Worm (Caenorhabditis elegans) whole organism, L2 larva: ENCODE data around the gene T26H8.4.

Experiments used
- C34F6.9 ChIP-seq: fragments of 150-350 bp; optimal IDR thresholded peaks from 2 replicates; lab custom pipeline; 2014; ENCODE audit warnings: missing biosample characterization, missing genetic modification characterization
- F13H6.1 ChIP-seq: sonication (generic microtip); optimal IDR thresholded peaks from 2 replicates; lab custom pipeline; 2016; ENCODE audit warnings: missing genetic modification characterization, missing compliant biosample characterization
- R02D3.7 ChIP-seq: fragments of 150-350 bp; optimal IDR thresholded peaks from 2 replicates; lab custom pipeline; 2014; ENCODE audit warnings: missing biosample characterization, missing genetic modification characterization
- Y55F3AM.14 ChIP-seq: fragments of 200-800 bp; sonication (Bioruptor generic); optimal IDR thresholded peaks from 2 replicates; lab custom pipeline; 2018; ENCODE audit warnings: mild to moderate bottlenecking, missing genetic modification characterization, missing compliant biosample characterization
- alr-1 ChIP-seq: fragments of 150-350 bp; optimal IDR thresholded peaks from 2 replicates; lab custom pipeline; 2014; ENCODE audit warnings: missing biosample characterization, missing genetic modification characterization
- aly-2 ChIP-seq: fragments of 150-350 bp; optimal IDR thresholded peaks from 2 replicates; lab custom pipeline; 2014; ENCODE audit warnings: missing biosample characterization, missing genetic modification characterization
- blmp-1 ChIP-seq: sonication (generic microtip); optimal IDR thresholded peaks from 2 replicates; lab custom pipeline; 2017; ENCODE audit warnings: missing genetic modification characterization, mild to moderate bottlenecking, missing compliant biosample characterization, antibody characterized with exemption, moderate library complexity; ENCODE audit not compliant: insufficient read depth
- ceh-16 ChIP-seq: fragments of 150-350 bp; optimal IDR thresholded peaks from 2 replicates; lab custom pipeline; 2014; ENCODE audit warnings: missing biosample characterization, missing genetic modification characterization
- crh-2 ChIP-seq: sonication (generic microtip); optimal IDR thresholded peaks from 2 replicates; lab custom pipeline; 2017; ENCODE audit warnings: missing biosample characterization, missing genetic modification characterization
- dmd-4 ChIP-seq: sonication (generic microtip); optimal IDR thresholded peaks from 2 replicates; lab custom pipeline; 2017; ENCODE audit warnings: missing biosample characterization, missing genetic modification characterization
- elt-3 ChIP-seq: sonication (generic microtip); optimal IDR thresholded peaks from 2 replicates; lab custom pipeline; 2017; ENCODE audit warnings: missing biosample characterization, missing genetic modification characterization
- fos-1 ChIP-seq: fragments of 150-350 bp; optimal IDR thresholded peaks from 2 replicates; lab custom pipeline; 2014; ENCODE audit warnings: missing biosample characterization, missing genetic modification characterization
- lin-11 ChIP-seq: fragments of 150-350 bp; sonication (generic microtip); optimal IDR thresholded peaks from 2 replicates; lab custom pipeline; 2014; ENCODE audit warnings: missing biosample characterization, missing genetic modification characterization, inconsistent platforms, mixed read lengths
- lsy-2 ChIP-seq, 2 experiments: fragments of 150-350 bp in 1 of 2; sonication (generic microtip) in 1 of 2; optimal IDR thresholded peaks; 2 replicates each; lab custom pipeline; 2014 to 2017; ENCODE audit warnings: missing biosample characterization in 2 of 2, missing genetic modification characterization in 2 of 2
- mab-5 ChIP-seq: fragments of 150-350 bp; optimal IDR thresholded peaks from 2 replicates; lab custom pipeline; 2014; ENCODE audit warnings: missing biosample characterization, missing genetic modification characterization
- mbf-1 ChIP-seq: sonication (generic microtip); optimal IDR thresholded peaks from 2 replicates; lab custom pipeline; 2017; ENCODE audit warnings: missing biosample characterization, missing genetic modification characterization
- mdl-1 ChIP-seq, 2 experiments: fragments of 150-350 bp in 1 of 2; sonication (generic microtip) in 1 of 2; optimal IDR thresholded peaks; 2 replicates each; lab custom pipeline; 2017; ENCODE audit warnings: missing biosample characterization in 2 of 2, missing genetic modification characterization in 2 of 2
- nhr-10 ChIP-seq: sonication (generic microtip); optimal IDR thresholded peaks from 2 replicates; lab custom pipeline; 2017; ENCODE audit warnings: missing biosample characterization, missing genetic modification characterization
- nhr-11 ChIP-seq: fragments of 150-350 bp; optimal IDR thresholded peaks from 2 replicates; lab custom pipeline; 2014; ENCODE audit warnings: missing biosample characterization, missing genetic modification characterization
- nhr-129 ChIP-seq: fragments of 150-350 bp; optimal IDR thresholded peaks from 2 replicates; lab custom pipeline; 2014; ENCODE audit warnings: missing biosample characterization, missing genetic modification characterization
- nhr-21 ChIP-seq: fragments of 150-350 bp; optimal IDR thresholded peaks from 2 replicates; lab custom pipeline; 2014; ENCODE audit warnings: missing biosample characterization, missing genetic modification characterization
- nhr-23 ChIP-seq: fragments of 150-350 bp; optimal IDR thresholded peaks from 2 replicates; lab custom pipeline; 2014; ENCODE audit warnings: missing biosample characterization, missing genetic modification reagents, missing genetic modification characterization
- nhr-25 ChIP-seq: fragments of 150-350 bp; sonication (generic microtip); optimal IDR thresholded peaks from 3 replicates; lab custom pipeline; 2014; ENCODE audit warnings: missing biosample characterization, missing genetic modification characterization
- nhr-6 ChIP-seq: fragments of 150-350 bp; optimal IDR thresholded peaks from 2 replicates; lab custom pipeline; 2014; ENCODE audit warnings: missing biosample characterization, missing genetic modification characterization
- peb-1 ChIP-seq: fragments of 150-350 bp; optimal IDR thresholded peaks from 2 replicates; lab custom pipeline; 2014; ENCODE audit warnings: missing biosample characterization, missing genetic modification characterization
- sem-4 ChIP-seq: fragments of 150-350 bp; optimal IDR thresholded peaks from 2 replicates; lab custom pipeline; 2014; ENCODE audit warnings: missing biosample characterization, missing genetic modification reagents, missing genetic modification characterization
- skn-1 ChIP-seq: sonication (generic microtip); optimal IDR thresholded peaks from 2 replicates; lab custom pipeline; 2017; ENCODE audit warnings: missing biosample characterization, missing genetic modification characterization
- sma-3 ChIP-seq: sonication (generic microtip); optimal IDR thresholded peaks from 2 replicates; lab custom pipeline; 2016; ENCODE audit warnings: missing genetic modification reagents, missing genetic modification characterization, missing compliant biosample characterization
- sma-9 ChIP-seq, 2 experiments: fragments of 150-350 bp in 1 of 2; sonication (generic microtip) in 1 of 2; optimal IDR thresholded peaks; 2 replicates each; lab custom pipeline; 2014 to 2016; ENCODE audit warnings: missing genetic modification characterization in 2 of 2, mild to moderate bottlenecking in 1 of 2, missing biosample characterization in 1 of 2, missing compliant biosample characterization in 1 of 2, missing genetic modification reagents in 1 of 2, moderate library complexity in 1 of 2
- snpc-4 ChIP-seq: fragments of 150-350 bp; optimal IDR thresholded peaks from 2 replicates; lab custom pipeline; 2014; ENCODE audit warnings: missing biosample characterization, missing genetic modification characterization
- unc-39 ChIP-seq: fragments of 150-350 bp; optimal IDR thresholded peaks from 2 replicates; lab custom pipeline; 2014; ENCODE audit warnings: missing biosample characterization, missing genetic modification characterization
- unc-55 ChIP-seq: fragments of 150-350 bp; sonication (generic microtip); optimal IDR thresholded peaks from 3 replicates; lab custom pipeline; 2014; ENCODE audit warnings: missing biosample characterization, missing genetic modification reagents, missing genetic modification characterization
- unc-62 ChIP-seq: fragments of 150-350 bp; optimal IDR thresholded peaks from 2 replicates; lab custom pipeline; 2014; ENCODE audit warnings: missing biosample characterization, missing genetic modification reagents, missing genetic modification characterization
- zag-1 ChIP-seq: fragments of 150-350 bp; optimal IDR thresholded peaks from 2 replicates; lab custom pipeline; 2014; ENCODE audit warnings: missing biosample characterization, missing genetic modification characterization
- ztf-1 ChIP-seq: fragments of 200-800 bp; sonication (Bioruptor generic); conservative IDR thresholded peaks from 2 replicates; pipeline ENCODE4 v1.3.6; 2022; ENCODE audit warnings: missing genetic modification characterization, missing compliant biosample characterization
- ztf-11 ChIP-seq: sonication (generic microtip); optimal IDR thresholded peaks from 2 replicates; lab custom pipeline; 2017; ENCODE audit warnings: missing biosample characterization, missing genetic modification characterization

Gene T26H8.4

ce11 chrV:15272263-15272662 lies 34.4 kb downstream of the T26H8.4 start, which contains the start of gene T10H4.4:
TSS of gene T10H4.4 (minus strand) at chrV:15272363.
- TF ChIP-seq nhr-11 (tag; lab: Kevin White, UChicago), result no peak
- TF ChIP-seq Y55F3AM.14 (GFP tag; lab: Kevin White, UChicago), result no peak
- no peak for TF ChIP-seq nhr-21 (tag; lab: Kevin White, UChicago)
- TF ChIP-seq nhr-25 (tag; lab: Kevin White, UChicago), result no peak
- no peak for TF ChIP-seq dmd-4 (tag; lab: Kevin White, UChicago)
- TF ChIP-seq sem-4 (tag; lab: Kevin White, UChicago), result no peak
- TF ChIP-seq blmp-1 (tag; lab: Kevin White, UChicago), result no peak
- no peak for TF ChIP-seq nhr-129 (tag; lab: Kevin White, UChicago)
- TF ChIP-seq sma-9 (GFP tag; optimal IDR thresholded peaks at IDR 0.05; lab: Kevin White, UChicago), result no peak
- TF ChIP-seq sma-9 (tag; optimal IDR thresholded peaks at IDR 0.05; lab: Kevin White, UChicago), result no peak
- no peak for TF ChIP-seq lsy-2 (tag; optimal IDR thresholded peaks at IDR 0.05; lab: Kevin White, UChicago)
- TF ChIP-seq aly-2 (tag; lab: Kevin White, UChicago), result no peak
- TF ChIP-seq ztf-1 (GFP tag; lab: Robert Waterston, UW), result no peak
- TF ChIP-seq, all 48 proteins: peak for 0

ce11 chrV:15268302-15268701 lies 38.3 kb downstream of the T26H8.4 start, which contains the start of gene srw-22:
TSS of gene srw-22 (plus strand) at chrV:15268602.
- TF ChIP-seq blmp-1 (tag; lab: Kevin White, UChicago) (no peak), unc-55 (GFP tag; lab: Kevin White, UChicago) (no peak), peb-1 (tag; lab: Kevin White, UChicago) (no peak), mab-5 (tag; lab: Kevin White, UChicago) (no peak), mbf-1 (no peak), nhr-23 (tag; lab: Kevin White, UChicago) (no peak), ztf-11 (tag; lab: Kevin White, UChicago) (no peak)

- TF ChIP-seq R02D3.7 (tag; lab: Kevin White, UChicago) (no peak), crh-2 (tag; lab: Kevin White, UChicago) (no peak), F13H6.1 (tag; lab: Kevin White, UChicago) (no peak), alr-1 (tag; lab: Kevin White, UChicago) (no peak), fos-1 (tag; lab: Kevin White, UChicago) (no peak), nhr-21 (tag; lab: Kevin White, UChicago) (no peak), mdl-1 (tag; optimal IDR thresholded peaks at IDR 0.05; lab: Kevin White, UChicago) (no peak)
Observed at ce11 chrV:15267405-15267804, 39.2 kb downstream of the T26H8.4 start, which contains the start of gene T10H4.13. TSS of gene T10H4.13 (minus strand) at chrV:15267505.

ce11 chrV:15265814-15266213 lies 40.8 kb downstream of the T26H8.4 start, which contains the start of gene M01B2.13:
TSS of gene M01B2.13 (minus strand) at chrV:15265914.
- TF ChIP-seq nhr-21 (tag; lab: Kevin White, UChicago) (no peak), unc-39 (no peak), unc-62 (GFP tag; lab: Kevin White, UChicago) (no peak), unc-55 (GFP tag; lab: Kevin White, UChicago) (no peak), R02D3.7 (tag; lab: Kevin White, UChicago) (no peak), alr-1 (tag; lab: Kevin White, UChicago) (no peak), zag-1 (tag; lab: Kevin White, UChicago) (no peak), nhr-10 (tag; lab: Kevin White, UChicago) (no peak), Y55F3AM.14 (GFP tag; lab: Kevin White, UChicago) (no peak), C34F6.9 (tag; lab: Kevin White, UChicago) (no peak), lin-11 (tag; lab: Kevin White, UChicago) (no peak), ceh-16 (tag; lab: Kevin White, UChicago) (no peak), mab-5 (tag; lab: Kevin White, UChicago) (no peak), elt-3 (no peak), sma-3 (no peak), skn-1 (tag; lab: Kevin White, UChicago) (no peak)

ce11 chrV:15264131-15264530 lies 42.5 kb downstream of the T26H8.4 start, which contains the start of gene M01B2.12:
TSS of gene M01B2.12 (minus strand) at chrV:15264231.
- TF ChIP-seq nhr-6 (tag; lab: Kevin White, UChicago), result no peak
- no peak for TF ChIP-seq zag-1 (tag; lab: Kevin White, UChicago)
- TF ChIP-seq nhr-25 (tag; lab: Kevin White, UChicago), result no peak
- no peak for TF ChIP-seq unc-55 (GFP tag; lab: Kevin White, UChicago)
- TF ChIP-seq nhr-21 (tag; lab: Kevin White, UChicago), result no peak
- TF ChIP-seq skn-1 (tag; lab: Kevin White, UChicago), result no peak
- no peak for TF ChIP-seq crh-2 (tag; lab: Kevin White, UChicago)
- no peak for TF ChIP-seq elt-3
- TF ChIP-seq snpc-4 (tag; lab: Kevin White, UChicago), result no peak
- TF ChIP-seq ztf-1 (GFP tag; lab: Robert Waterston, UW), result no peak
